Fruit fly (Drosophila melanogaster): ENCODE results near the gene CG14434.
A peak's percentile ranks its signal among the peaks of the same experiment; 100 is the strongest.

Gene CG14434

dm6 chrX:6849178-6849956, 17.6 kb downstream of the CG14434 start, which contains the start of the genes Cht11 and CG4558 (continued):
- peak; percentile 84 for TF ChIP-seq ranshi (GFP tag; IDR thresholded peaks at IDR 0.05)
- peak; percentile 31 for TF ChIP-seq Bdp1 (GFP tag; optimal IDR thresholded peaks at IDR 0.05)
- TF ChIP-seq zfh2 (GFP tag; optimal IDR thresholded peaks at IDR 0.05) = peak; percentile 72
- TF ChIP-seq E2f1 (GFP tag; IDR thresholded peaks at IDR 0.05) = peak; percentile 87
- no peak for TF ChIP-seq fd64A (GFP tag; optimal IDR thresholded peaks at IDR 0.05)
- TF ChIP-seq nmo (GFP tag; optimal IDR thresholded peaks at IDR 0.05) = peak; percentile 86
- TF ChIP-seq fru (optimal IDR thresholded peaks at IDR 0.05) = no peak
- peak; percentile 21; the same call in 1 of the 2 replicates for TF ChIP-seq nerfin-2 (GFP tag; IDR thresholded peaks at IDR 0.05; ENCODE audit: partially characterized antibody)
- TF ChIP-seq CG15269 (tag; optimal IDR thresholded peaks at IDR 0.05) = peak; percentile 82
- TF ChIP-seq CG7556 (GFP tag; optimal IDR thresholded peaks at IDR 0.05) = peak; percentile 75
- peak; percentile 14 for TF ChIP-seq CG17912 (GFP tag; optimal IDR thresholded peaks at IDR 0.05)
- peak; percentile 63 to 82 for TF ChIP-seq dpn (GFP tag; optimal IDR thresholded peaks at IDR 0.05)
- peak; percentile 70 for TF ChIP-seq CG13287 (GFP tag; IDR thresholded peaks at IDR 0.05; ENCODE audit: partially characterized antibody)
- TF ChIP-seq onecut (GFP tag; IDR thresholded peaks at IDR 0.05) = peak; percentile 56
- peak; percentile 30 for TF ChIP-seq jing (GFP tag; optimal IDR thresholded peaks at IDR 0.05)
- TF ChIP-seq Optix (GFP tag; IDR thresholded peaks at IDR 0.05) = no peak; the same call in 2 of the 3 replicates
- peak; percentile 63 for TF ChIP-seq HLH54F (GFP tag; optimal IDR thresholded peaks at IDR 0.05)
- peak; percentile 81 for TF ChIP-seq CG15514 (GFP tag; optimal IDR thresholded peaks at IDR 0.05)
- peak; percentile 10 for TF ChIP-seq run (tag; optimal IDR thresholded peaks at IDR 0.05)
- TF ChIP-seq CG3163 (GFP tag; optimal IDR thresholded peaks at IDR 0.05) = peak; percentile 8
- TF ChIP-seq pfk (GFP tag; optimal IDR thresholded peaks at IDR 0.05) = peak; percentile 23
- TF ChIP-seq NfI (GFP tag; optimal IDR thresholded peaks at IDR 0.05) = peak; percentile 80
- TF ChIP-seq sd (tag; optimal IDR thresholded peaks at IDR 0.05) = peak; percentile 74
- TF ChIP-seq maf-S (GFP tag; optimal IDR thresholded peaks at IDR 0.05) = no peak
- TF ChIP-seq CG12659 (GFP tag; optimal IDR thresholded peaks at IDR 0.05) = peak; percentile 88
- peak; percentile 12 for TF ChIP-seq kni (GFP tag; optimal IDR thresholded peaks at IDR 0.05)
- peak; percentile 26; the same call in 1 of the 2 replicates for TF ChIP-seq ro (GFP tag; IDR thresholded peaks at IDR 0.05)
- TF ChIP-seq CG5245 (GFP tag; optimal IDR thresholded peaks at IDR 0.05) = peak; percentile 46
- TF ChIP-seq odd (GFP tag; optimal IDR thresholded peaks at IDR 0.05) = peak; percentile 65
- peak; percentile 68 for TF ChIP-seq CG11560 (tag; IDR thresholded peaks at IDR 0.05)
- TF ChIP-seq ato (GFP tag; IDR thresholded peaks at IDR 0.05; ENCODE audit: partially characterized antibody) = no peak
- TF ChIP-seq Atf-2 (GFP tag; optimal IDR thresholded peaks at IDR 0.05) = peak; percentile 33
- TF ChIP-seq wor (GFP tag; IDR thresholded peaks at IDR 0.05) = peak; percentile 58
- TF ChIP-seq sens-2 (GFP tag; IDR thresholded peaks at IDR 0.05) = 0 out of 2 replicates have a peak, but pooled peaks have one; percentile 26
- peak; percentile 7 for TF ChIP-seq schlank (tag; optimal IDR thresholded peaks at IDR 0.05)
- peak; percentile 27 for TF ChIP-seq shn (GFP tag; optimal IDR thresholded peaks at IDR 0.05)
- TF ChIP-seq GATAe (GFP tag; conservative IDR thresholded peaks at IDR 0.05) = peak; percentile 62
- TF ChIP-seq Sry-β (GFP tag; optimal IDR thresholded peaks at IDR 0.05) = peak; percentile 4
- peak; percentile 77 for TF ChIP-seq CG8765 (GFP tag; IDR thresholded peaks at IDR 0.05)
- peak; percentile 76 for TF ChIP-seq CG1233 (GFP tag; optimal IDR thresholded peaks at IDR 0.05)
- TF ChIP-seq hth (optimal IDR thresholded peaks at IDR 0.05) = no peak
- TF ChIP-seq zen2 (GFP tag; IDR thresholded peaks at IDR 0.05; ENCODE audit: partially characterized antibody) = no peak; the same call in 2 of the 3 replicates
- TF ChIP-seq CG13123 (GFP tag; optimal IDR thresholded peaks at IDR 0.05) = peak; percentile 69
- TF ChIP-seq exex (tag; optimal IDR thresholded peaks at IDR 0.05) = peak; percentile 88
- peak; percentile 81 for TF ChIP-seq Hr3 (GFP tag; optimal IDR thresholded peaks at IDR 0.05)
- peak; percentile 36 for TF ChIP-seq Lhr (GFP tag; optimal IDR thresholded peaks at IDR 0.05)
- no peak for TF ChIP-seq ash1 (GFP tag; optimal IDR thresholded peaks at IDR 0.05)
- TF ChIP-seq zen (tag; optimal IDR thresholded peaks at IDR 0.05) = peak; percentile 62
- TF ChIP-seq ara (GFP tag; IDR thresholded peaks at IDR 0.05) = peak; percentile 72
